Worm (Caenorhabditis elegans): ENCODE data around the gene B0336.12.

DNA sequence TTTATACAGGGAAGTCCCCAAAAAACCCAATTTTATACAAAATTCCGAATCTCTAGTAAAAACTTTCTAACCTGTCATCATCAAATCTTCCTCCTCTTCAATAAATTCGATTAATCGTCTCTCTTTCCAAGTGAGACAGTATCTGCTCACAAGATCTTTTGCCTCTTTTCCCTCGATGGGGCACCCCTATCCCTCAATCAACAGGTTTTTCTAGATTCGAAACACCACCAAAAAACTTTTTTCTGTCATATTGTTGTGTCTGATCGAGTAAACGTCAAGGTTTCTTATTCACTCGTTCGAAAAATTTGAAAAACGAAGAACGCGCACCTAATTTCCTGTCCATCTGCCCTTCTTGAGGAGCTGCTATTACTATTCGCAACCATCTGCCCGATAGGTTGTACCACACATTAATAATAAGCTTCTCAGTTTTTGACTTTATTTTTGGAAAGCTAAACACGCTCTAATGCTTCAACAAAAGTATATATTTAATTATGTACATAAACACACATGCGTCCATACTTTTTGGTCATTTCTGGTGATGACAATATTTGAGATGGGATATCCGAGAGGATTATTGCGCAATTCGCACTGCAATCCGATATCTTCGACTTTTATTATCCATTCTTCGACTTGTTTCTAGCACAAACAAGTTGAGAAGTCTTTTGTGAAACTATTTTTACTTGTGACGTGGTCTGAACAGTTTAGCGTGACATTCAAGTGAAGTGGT, 9.3 kb upstream of the B0336.12 start:
- TF ChIP-seq lin-39 (tag; optimal IDR thresholded peaks at IDR 0.05) = no peak
- no peak for TF ChIP-seq unc-62 (GFP tag; optimal IDR thresholded peaks at IDR 0.05)
- no peak for TF ChIP-seq lin-11 (tag; optimal IDR thresholded peaks at IDR 0.05)
- TF ChIP-seq nhr-12 (tag; optimal IDR thresholded peaks at IDR 0.05) = no peak
- TF ChIP-seq sem-4 (tag; optimal IDR thresholded peaks at IDR 0.05) = no peak
- no peak for TF ChIP-seq lin-13 (GFP tag; optimal IDR thresholded peaks at IDR 0.05)
- TF ChIP-seq unc-55 (GFP tag; optimal IDR thresholded peaks at IDR 0.05) = no peak
- no peak for TF ChIP-seq unc-39 (tag; optimal IDR thresholded peaks at IDR 0.05)

Measured in whole organism, L2 larva.